Worm (Caenorhabditis elegans) whole organism, mixed stage, embryonic: ENCODE results near the gene nspe-8.

Source experiments
- ceh-43 ChIP-seq: fragments of 200-800 bp; sonication (Bioruptor generic); optimal IDR thresholded peaks from 2 replicates; lab custom pipeline; 2018; ENCODE audit warnings: mild to moderate bottlenecking, missing genetic modification characterization, moderate library complexity, missing compliant biosample characterization
- ham-2 ChIP-seq: fragments of 200-800 bp; sonication (Bioruptor generic); optimal IDR thresholded peaks from 2 replicates; lab custom pipeline; 2018; ENCODE audit warnings: mild to moderate bottlenecking, missing genetic modification characterization, missing compliant biosample characterization
- lin-13 ChIP-seq: fragments of 150-350 bp; optimal IDR thresholded peaks from 2 replicates; lab custom pipeline; 2014; ENCODE audit warnings: missing biosample characterization, missing genetic modification characterization
- nhr-12 ChIP-seq: fragments of 150-350 bp; optimal IDR thresholded peaks from 2 replicates; lab custom pipeline; 2014; ENCODE audit warnings: missing biosample characterization, missing genetic modification characterization
- nhr-237 ChIP-seq: fragments of 150-350 bp; optimal IDR thresholded peaks from 2 replicates; lab custom pipeline; 2014; ENCODE audit warnings: missing biosample characterization, missing genetic modification characterization
- unc-62 ChIP-seq: fragments of 150-350 bp; optimal IDR thresholded peaks from 2 replicates; lab custom pipeline; 2014; ENCODE audit warnings: missing biosample characterization, missing genetic modification reagents, missing genetic modification characterization
- zip-8 ChIP-seq: fragments of 150-350 bp; optimal IDR thresholded peaks from 2 replicates; lab custom pipeline; 2014; ENCODE audit warnings: missing biosample characterization, missing genetic modification characterization

- TF ChIP-seq ham-2 (GFP tag; lab: Kevin White, UChicago) (no peak), nhr-237 (tag; lab: Kevin White, UChicago) (no peak), zip-8 (tag; lab: Kevin White, UChicago) (no peak), unc-62 (GFP tag; lab: Kevin White, UChicago) (no peak), lin-13 (tag; lab: Kevin White, UChicago) (no peak), nhr-12 (tag; lab: Kevin White, UChicago) (no peak), ceh-43 (GFP tag; lab: Kevin White, UChicago) (no peak)
These were observed 40.2 kb upstream of the nspe-8 start for ce11 chrII:12661930-12662329.
